Worm (Caenorhabditis elegans) whole organism, young adult: ENCODE data around the gene hpo-6.

ENCODE experiments used
- B0261.1 ChIP-seq: sonication (generic microtip); optimal IDR thresholded peaks from 2 replicates; lab custom pipeline; 2016; ENCODE audit warnings: mild to moderate bottlenecking, missing genetic modification characterization, moderate library complexity, missing compliant biosample characterization
- K11D2.4 ChIP-seq: fragments of 200-800 bp; sonication (Bioruptor generic); IDR thresholded peaks from 2 replicates; pipeline ENCODE4 v1.3.6; 2022; ENCODE audit warnings: missing genetic modification reagents, missing genetic modification characterization, missing compliant biosample characterization
- ets-4 ChIP-seq: fragments of 200-800 bp; sonication (Bioruptor generic); optimal IDR thresholded peaks from 2 replicates; lab custom pipeline; 2018; ENCODE audit warnings: mild to moderate bottlenecking, missing genetic modification characterization, missing compliant biosample characterization
- him-1 ChIP-seq: sonication (generic microtip); optimal IDR thresholded peaks from 2 replicates; lab custom pipeline; 2016; ENCODE audit warnings: missing genotype, missing genetic modification reagents, missing genetic modification characterization, missing compliant biosample characterization
- mel-28 ChIP-seq: sonication (generic microtip); optimal IDR thresholded peaks from 2 replicates; lab custom pipeline; 2016; ENCODE audit warnings: borderline replicate concordance, mild to moderate bottlenecking, missing genetic modification characterization, missing compliant biosample characterization
- snpc-4 ChIP-seq, 5 experiments: fragments of 150-350 bp in 1 of 5; sonication (generic microtip) in 4 of 5; optimal IDR thresholded peaks; 2 replicates each; lab custom pipeline; 2014 to 2018; ENCODE audit warnings: missing genetic modification characterization in 5 of 5, missing biosample characterization in 3 of 5, antibody characterized with exemption in 2 of 5, mild to moderate bottlenecking in 2 of 5, missing compliant biosample characterization in 2 of 5, missing genotype in 2 of 5, moderate library complexity in 2 of 5, missing genetic modification reagents in 1 of 5

DNA sequence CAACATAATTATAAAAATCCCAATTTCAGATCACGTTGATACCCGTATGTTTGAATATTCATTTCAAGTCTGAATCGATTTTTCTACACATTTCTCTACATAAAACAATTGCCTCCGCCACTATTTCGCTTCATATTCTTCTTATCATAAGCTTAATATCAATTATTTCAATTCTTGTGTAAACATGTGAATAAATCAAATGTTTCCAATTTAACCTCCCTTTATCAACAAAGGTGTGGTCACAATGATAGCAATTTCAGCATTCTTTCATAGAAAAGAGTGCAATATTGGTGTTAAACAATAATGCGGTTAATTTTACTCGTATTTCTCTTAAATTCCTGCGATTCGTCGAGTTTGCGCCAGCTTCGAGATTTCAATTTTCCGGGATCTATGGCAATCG, 2.1 kb upstream of the hpo-6 start, which contains the start of gene Y41D4B.17:
- TF ChIP-seq K11D2.4 (GFP tag; lab: Robert Waterston, UW) (no peak), him-1 (tag; lab: Kevin White, UChicago) (no peak), B0261.1 (tag; lab: Kevin White, UChicago) (no peak), mel-28 (tag; lab: Kevin White, UChicago) (no peak), ets-4 (no peak), snpc-4 (GFP tag; optimal IDR thresholded peaks at IDR 0.05; lab: Kevin White, UChicago) (no peak), snpc-4 (tag; optimal IDR thresholded peaks at IDR 0.05; lab: Kevin White, UChicago) (no peak)
